Fruit fly (Drosophila melanogaster) whole organism, embryonic: ENCODE measurements around the gene Cyp313b1.

Source experiments
- ATbp ChIP-seq: fragments of 200-800 bp; sonication (Bioruptor generic); optimal IDR thresholded peaks from 2 replicates; lab custom pipeline; 2017; ENCODE audit warnings: missing biosample characterization, mild to moderate bottlenecking, missing genetic modification characterization, missing genetic modification reagents
- CG12071 ChIP-seq: fragments of 200-800 bp; sonication (Bioruptor generic); optimal IDR thresholded peaks from 3 replicates; lab custom pipeline; 2018; ENCODE audit warnings: missing biosample characterization, mild to moderate bottlenecking, missing genetic modification characterization
- CG14014 ChIP-seq: fragments of 200-800 bp; sonication (Bioruptor generic); IDR thresholded peaks from 2 replicates; pipeline ENCODE4 v1.3.6; 2022; ENCODE audit warnings: missing biosample characterization, missing genetic modification characterization
- CG14860 ChIP-seq: fragments of 200-800 bp; sonication (Bioruptor generic); IDR thresholded peaks from 3 replicates; pipeline ENCODE4 v1.3.6; 2022; ENCODE audit warnings: missing biosample characterization, missing genetic modification characterization; ENCODE audit not compliant: partially characterized antibody
- CG14965 ChIP-seq: fragments of 200-800 bp; sonication (Bioruptor generic); optimal IDR thresholded peaks from 2 replicates; lab custom pipeline; 2016; ENCODE audit warnings: missing biosample characterization, missing genetic modification characterization, borderline replicate concordance
- CG17568 ChIP-seq: fragments of 200-800 bp; sonication (Bioruptor generic); optimal IDR thresholded peaks from 2 replicates; lab custom pipeline; 2018; ENCODE audit warnings: missing biosample characterization, mild to moderate bottlenecking, missing genetic modification characterization, moderate library complexity
- CG2116 ChIP-seq: fragments of 200-800 bp; sonication (Bioruptor generic); optimal IDR thresholded peaks from 3 replicates; lab custom pipeline; 2018; ENCODE audit warnings: missing biosample characterization, mild to moderate bottlenecking, missing genetic modification characterization
- CG2875 ChIP-seq: fragments of 200-800 bp; sonication (Bioruptor generic); optimal IDR thresholded peaks from 2 replicates; lab custom pipeline; 2017; ENCODE audit warnings: missing biosample characterization, mild to moderate bottlenecking, missing genetic modification characterization, missing genetic modification reagents
- CG32532 ChIP-seq: fragments of 200-800 bp; sonication (Bioruptor generic); IDR thresholded peaks from 2 replicates; pipeline ENCODE4 v1.3.6; 2022; ENCODE audit warnings: missing biosample characterization, missing genetic modification characterization
- CG4730 ChIP-seq: fragments of 200-800 bp; sonication (Bioruptor generic); IDR thresholded peaks from 2 replicates; pipeline ENCODE4 v1.3.6; 2022; ENCODE audit warnings: missing biosample characterization, missing genetic modification characterization
- CG4820 ChIP-seq: fragments of 200-800 bp; sonication (Bioruptor generic); optimal IDR thresholded peaks from 3 replicates; lab custom pipeline; 2016; ENCODE audit warnings: missing biosample characterization, missing genetic modification characterization
- CG4854 ChIP-seq: fragments of 200-800 bp; sonication (Bioruptor generic); optimal IDR thresholded peaks from 2 replicates; lab custom pipeline; 2016; ENCODE audit warnings: missing biosample characterization, missing genetic modification characterization, inconsistent platforms
- CG5245 ChIP-seq: fragments of 200-800 bp; sonication (Bioruptor generic); optimal IDR thresholded peaks from 3 replicates; lab custom pipeline; 2016; ENCODE audit warnings: missing biosample characterization, missing genetic modification characterization
- CG6175 ChIP-seq: fragments of 200-800 bp; sonication (Bioruptor generic); IDR thresholded peaks from 3 replicates; pipeline ENCODE4 v1.3.6; 2022; ENCODE audit warnings: missing biosample characterization, missing genetic modification characterization
- CG6791 ChIP-seq: fragments of 200-800 bp; sonication (Bioruptor generic); IDR thresholded peaks from 3 replicates; pipeline ENCODE4 v1.3.6; 2022; ENCODE audit warnings: missing biosample characterization, missing genetic modification characterization; ENCODE audit not compliant: partially characterized antibody
- CG7357 ChIP-seq: fragments of 200-800 bp; sonication (Bioruptor generic); IDR thresholded peaks from 3 replicates; pipeline ENCODE4 v1.3.6; 2022; ENCODE audit warnings: missing biosample characterization, missing genetic modification characterization
- CG7786 ChIP-seq: fragments of 200-800 bp; sonication (Bioruptor generic); optimal IDR thresholded peaks from 2 replicates; lab custom pipeline; 2016; ENCODE audit warnings: missing biosample characterization, missing genetic modification characterization
- CG7963 ChIP-seq: fragments of 200-800 bp; sonication (Bioruptor generic); IDR thresholded peaks from 3 replicates; pipeline ENCODE4 v1.3.6; 2022; ENCODE audit warnings: missing biosample characterization, missing genetic modification characterization; ENCODE audit not compliant: partially characterized antibody
- CG9727 ChIP-seq: fragments of 200-800 bp; sonication (Bioruptor generic); optimal IDR thresholded peaks from 3 replicates; lab custom pipeline; 2017; ENCODE audit warnings: missing biosample characterization, mild to moderate bottlenecking, missing genetic modification characterization
- CG9817 ChIP-seq: fragments of 200-800 bp; sonication (Bioruptor generic); optimal IDR thresholded peaks from 2 replicates; lab custom pipeline; 2018; ENCODE audit warnings: missing biosample characterization, mild to moderate bottlenecking, missing genetic modification characterization, moderate library complexity
- CG9876 ChIP-seq: fragments of 200-800 bp; sonication (Bioruptor generic); optimal IDR thresholded peaks from 2 replicates; lab custom pipeline; 2016; ENCODE audit warnings: missing biosample characterization, missing genetic modification characterization
- Dbx ChIP-seq: fragments of 200-800 bp; sonication (Bioruptor generic); IDR thresholded peaks from 3 replicates; pipeline ENCODE4 v1.3.6; 2022; ENCODE audit warnings: missing biosample characterization, missing genetic modification characterization
- Dip3 ChIP-seq: fragments of 200-800 bp; sonication (Bioruptor generic); optimal IDR thresholded peaks from 3 replicates; lab custom pipeline; 2016; ENCODE audit warnings: missing biosample characterization, missing genetic modification characterization
- Dp ChIP-seq: fragments of 200-800 bp; sonication (Bioruptor generic); optimal IDR thresholded peaks from 2 replicates; lab custom pipeline; 2018; ENCODE audit warnings: missing biosample characterization, mild to moderate bottlenecking, missing genetic modification characterization, moderate library complexity
- Fer2 ChIP-seq: fragments of 200-800 bp; sonication (Bioruptor generic); optimal IDR thresholded peaks from 2 replicates; lab custom pipeline; 2018; ENCODE audit warnings: missing biosample characterization, mild to moderate bottlenecking, missing genetic modification characterization, moderate library complexity
- Gug ChIP-seq: fragments of 200-800 bp; sonication (Bioruptor generic); IDR thresholded peaks from 4 replicates; pipeline ENCODE4 v1.3.6; 2022; ENCODE audit warnings: missing biosample characterization, missing genetic modification characterization
- Pdp1 ChIP-seq, 2 experiments: fragments of 200-800 bp; sonication (Bioruptor generic); optimal IDR thresholded peaks; 3 replicates each; lab custom pipeline; 2016; ENCODE audit warnings: missing biosample characterization in 2 of 2, missing genetic modification characterization in 2 of 2, mild to moderate bottlenecking in 1 of 2, moderate library complexity in 1 of 2
- Ravus ChIP-seq: fragments of 200-800 bp; sonication (Bioruptor generic); IDR thresholded peaks from 2 replicates; pipeline ENCODE4 v1.3.6; 2022; ENCODE audit warnings: missing biosample characterization, missing genetic modification characterization
- Rfx ChIP-seq: fragments of 200-800 bp; sonication (Bioruptor generic); IDR thresholded peaks from 2 replicates; pipeline ENCODE4 v1.3.6; 2022; ENCODE audit warnings: missing biosample characterization, missing genetic modification characterization
- Scr ChIP-seq: fragments of 200-800 bp; sonication (Bioruptor generic); IDR thresholded peaks from 2 replicates; pipeline ENCODE4 v1.3.6; 2022; ENCODE audit warnings: missing biosample characterization, missing genetic modification characterization; ENCODE audit not compliant: partially characterized antibody
- Usf ChIP-seq: fragments of 200-800 bp; sonication (Bioruptor generic); optimal IDR thresholded peaks from 2 replicates; lab custom pipeline; 2017; ENCODE audit warnings: missing genotype, missing biosample characterization, missing genetic modification characterization
- cad ChIP-seq: fragments of >200 bp; optimal IDR thresholded peaks from 2 replicates; lab custom pipeline; 2017; ENCODE audit warnings: missing biosample characterization, missing genetic modification characterization
- chinmo ChIP-seq: fragments of 200-800 bp; sonication (Bioruptor generic); IDR thresholded peaks from 4 replicates; pipeline ENCODE4 v1.3.6; 2022; ENCODE audit warnings: missing biosample characterization, missing genetic modification characterization; ENCODE audit not compliant: partially characterized antibody
- dmrt11E ChIP-seq: fragments of 200-800 bp; sonication (Bioruptor generic); optimal IDR thresholded peaks from 3 replicates; lab custom pipeline; 2018; ENCODE audit warnings: missing biosample characterization, mild to moderate bottlenecking, missing genetic modification characterization, moderate library complexity
- en ChIP-seq: fragments of 200-800 bp; sonication (Bioruptor generic); optimal IDR thresholded peaks from 2 replicates; lab custom pipeline; 2016; ENCODE audit warnings: missing biosample characterization, missing genetic modification characterization
- esg ChIP-seq: fragments of 200-800 bp; sonication (Bioruptor generic); conservative IDR thresholded peaks from 2 replicates; pipeline ENCODE4 v1.3.6; 2022; ENCODE audit warnings: missing biosample characterization, missing genetic modification characterization
- fd96Cb ChIP-seq: fragments of 200-800 bp; sonication (Bioruptor generic); optimal IDR thresholded peaks from 2 replicates; lab custom pipeline; 2018; ENCODE audit warnings: missing biosample characterization, mild to moderate bottlenecking, missing genetic modification characterization, moderate library complexity
- fru ChIP-seq: fragments of >200 bp; optimal IDR thresholded peaks from 2 replicates; lab custom pipeline; 2017
- fu2 ChIP-seq: fragments of 200-800 bp; sonication (Bioruptor generic); optimal IDR thresholded peaks from 2 replicates; lab custom pipeline; 2016; ENCODE audit warnings: missing biosample characterization, missing genetic modification characterization
- grau ChIP-seq: fragments of 200-800 bp; optimal IDR thresholded peaks from 3 replicates; lab custom pipeline; 2019; ENCODE audit warnings: missing biosample characterization, mild to moderate bottlenecking, missing genetic modification characterization, moderate library complexity
- gsb ChIP-seq: fragments of 200-800 bp; sonication (Bioruptor generic); IDR thresholded peaks from 2 replicates; pipeline ENCODE4 v1.3.6; 2022; ENCODE audit warnings: missing biosample characterization, missing genetic modification characterization
- h ChIP-seq: fragments of >200 bp; optimal IDR thresholded peaks from 2 replicates; lab custom pipeline; 2017
- kah ChIP-seq: fragments of 200-800 bp; sonication (Bioruptor generic); optimal IDR thresholded peaks from 2 replicates; lab custom pipeline; 2018; ENCODE audit warnings: missing biosample characterization, mild to moderate bottlenecking, missing genetic modification characterization
- pros ChIP-seq: fragments of 200-800 bp; sonication (Bioruptor generic); optimal IDR thresholded peaks from 3 replicates; lab custom pipeline; 2019; ENCODE audit warnings: missing biosample characterization, mild to moderate bottlenecking, missing genetic modification characterization, moderate library complexity
- pzg ChIP-seq: fragments of 200-800 bp; sonication (Bioruptor generic); optimal IDR thresholded peaks from 3 replicates; lab custom pipeline; 2018; ENCODE audit warnings: missing biosample characterization, mild to moderate bottlenecking, missing genetic modification characterization, moderate library complexity
- rib ChIP-seq: fragments of 200-800 bp; sonication (Bioruptor generic); IDR thresholded peaks from 2 replicates; pipeline ENCODE4 v1.3.6; 2022; ENCODE audit warnings: missing biosample characterization, missing genetic modification characterization
- row ChIP-seq: fragments of 200-800 bp; sonication (Bioruptor generic); IDR thresholded peaks from 3 replicates; pipeline ENCODE4 v1.3.6; 2022; ENCODE audit warnings: missing biosample characterization, missing genetic modification characterization
- sna ChIP-seq: fragments of 200-800 bp; sonication (Bioruptor generic); IDR thresholded peaks from 2 replicates; pipeline ENCODE4 v1.3.6; 2022; ENCODE audit warnings: missing biosample characterization, missing genetic modification characterization; ENCODE audit not compliant: partially characterized antibody
- usp ChIP-seq: fragments of >200 bp; optimal IDR thresholded peaks from 2 replicates; lab custom pipeline; 2017; ENCODE audit warnings: missing biosample characterization, missing genetic modification characterization
- wek ChIP-seq: fragments of 200-800 bp; sonication (Bioruptor generic); optimal IDR thresholded peaks from 3 replicates; lab custom pipeline; 2018; ENCODE audit warnings: missing biosample characterization, mild to moderate bottlenecking, missing genetic modification characterization, moderate library complexity

The Cyp313b1 gene

DNA sequence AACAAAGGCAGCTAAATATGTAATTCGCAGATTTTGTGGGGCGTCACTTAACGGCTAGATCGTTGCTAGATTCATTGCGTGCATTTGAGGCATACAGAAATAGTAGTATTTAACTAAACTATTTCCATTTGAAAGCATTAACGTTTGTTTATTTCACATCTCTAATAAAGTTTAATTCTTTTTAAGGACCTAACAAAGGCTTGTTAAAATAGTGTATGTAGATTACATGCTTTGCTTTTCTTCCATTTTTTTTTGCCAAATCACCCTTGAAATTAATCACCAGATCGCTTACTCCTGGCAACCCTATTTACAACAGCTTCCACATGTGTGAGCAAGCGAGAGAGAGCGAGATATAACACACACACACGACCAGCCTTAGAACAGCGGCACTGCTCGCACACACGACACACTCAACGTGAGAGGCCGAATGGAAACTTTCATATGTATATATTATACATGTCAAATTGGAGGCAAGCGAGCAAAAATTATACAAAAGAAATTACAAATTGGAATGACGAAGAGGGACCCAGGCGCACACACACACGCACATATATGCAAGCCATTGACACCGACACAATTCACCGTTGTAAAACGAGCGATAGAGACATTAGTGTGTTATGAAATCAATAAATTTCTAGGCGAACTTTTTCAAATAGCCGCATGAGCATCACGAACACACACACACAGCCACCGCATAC, 13.9 kb upstream of the Cyp313b1 start (continued):
- TF ChIP-seq fd96Cb (peak; percentile 30), CG2116 (no peak), Dp (GFP tag; lab: Kevin White, UChicago) (no peak), Rfx (peak; percentile 72), ATbp (GFP tag; lab: Kevin White, UChicago) (peak; percentile 47), usp (GFP tag; lab: Kevin White, UChicago) (no peak), dmrt11E (tag; lab: Kevin White, UChicago) (peak; percentile 11), CG7786 (GFP tag; lab: Kevin White, UChicago) (peak; percentile 34), CG9727 (GFP tag; lab: Kevin White, UChicago) (peak; percentile 59), pzg (GFP tag; lab: Kevin White, UChicago) (peak; percentile 21), Fer2 (tag; lab: Kevin White, UChicago) (no peak), CG12071 (GFP tag; lab: Kevin White, UChicago) (no peak), gsb (peak; percentile 40; the same call in 1 of the 2 replicates), fru (lab: Kevin White, UChicago) (no peak), en (GFP tag; lab: Kevin White, UChicago) (no peak), chinmo (GFP tag; lab: Robert Waterston, UW) (peak; percentile 21; the same call in 2 of the 4 replicates), h (lab: Kevin White, UChicago) (no peak), wek (peak; percentile 34), CG14014 (GFP tag; lab: Robert Waterston, UW) (peak; percentile 65; the same call in 1 of the 2 replicates), Dbx (GFP tag; lab: Robert Waterston, UW) (peak; percentile 55; the same call in 1 of the 3 replicates), grau (tag; lab: Kevin White, UChicago) (peak; percentile 46), CG14965 (no peak), Usf (GFP tag; lab: Kevin White, UChicago) (peak; percentile 19), row (GFP tag; lab: Robert Waterston, UW) (peak; percentile 82), CG14860 (GFP tag; lab: Robert Waterston, UW) (no peak), rib (peak; percentile 74), sna (no peak), CG6791 (GFP tag; lab: Robert Waterston, UW) (no peak), CG17568 (GFP tag; lab: Kevin White, UChicago) (no peak), Gug (peak; percentile 50; the same call in 1 of the 4 replicates), CG4854 (GFP tag; lab: Kevin White, UChicago) (no peak), esg (GFP tag; lab: Robert Waterston, UW) (peak; percentile 28; the same call in 1 of the 2 replicates), CG6175 (GFP tag; lab: Robert Waterston, UW) (peak; percentile 62; the same call in 1 of the 3 replicates), fu2 (peak; percentile 29), Dip3 (peak; percentile 53), CG7963 (GFP tag; lab: Robert Waterston, UW) (no peak), Pdp1 (GFP tag; optimal IDR thresholded peaks at IDR 0.05; lab: Kevin White, UChicago) (peak; percentile 64 to 93), CG4820 (GFP tag; lab: Kevin White, UChicago) (no peak), CG2875 (GFP tag; lab: Kevin White, UChicago) (peak; percentile 41), Ravus (GFP tag; lab: Robert Waterston, UW) (no peak), cad (no peak), CG4730 (no peak), CG7357 (GFP tag; lab: Robert Waterston, UW) (no peak), kah (GFP tag; lab: Kevin White, UChicago) (peak; percentile 41), Scr (GFP tag; lab: Robert Waterston, UW) (peak; percentile 31; the same call in 1 of the 2 replicates), pros (GFP tag; lab: Kevin White, UChicago) (peak; percentile 34), CG9817 (tag; lab: Kevin White, UChicago) (peak; percentile 67), CG5245 (GFP tag; lab: Kevin White, UChicago) (peak; percentile 42), CG32532 (peak; percentile 71), CG9876 (GFP tag; lab: Kevin White, UChicago) (no peak)
